Fruit fly (Drosophila melanogaster): Measurements from ENCODE around the gene CG13288.

DNA sequence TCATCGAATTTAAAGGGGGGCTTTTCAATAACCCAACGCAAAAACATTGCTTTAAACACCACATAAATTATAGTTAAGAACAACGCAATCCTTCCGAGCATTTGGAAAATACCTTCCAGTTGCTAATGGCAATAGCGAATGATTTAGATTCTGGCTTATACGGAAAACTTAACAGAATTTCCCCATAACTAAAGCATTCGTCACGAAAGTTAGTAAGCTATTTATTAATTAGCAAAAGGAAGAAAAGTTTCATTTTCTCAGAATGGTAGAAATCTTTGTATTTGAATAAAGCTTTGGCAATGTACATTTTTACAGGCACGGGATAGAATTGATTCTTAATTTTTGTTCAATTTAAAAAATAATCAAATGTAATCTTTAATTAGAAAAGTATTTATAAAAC is 3.2 kb upstream of the CG13288 start, which contains the start of gene CG32413:
- TF ChIP-seq pan (optimal IDR thresholded peaks at IDR 0.05) (no peak), usp (GFP tag; optimal IDR thresholded peaks at IDR 0.05) (no peak), psq (optimal IDR thresholded peaks at IDR 0.05) (no peak), CG8478 (optimal IDR thresholded peaks at IDR 0.05) (no peak), EcR (GFP tag; optimal IDR thresholded peaks at IDR 0.05) (no peak)
